Fruit fly (Drosophila melanogaster) whole organism: Measurements from ENCODE around the gene amos.

ENCODE experiments used
- CG8478 ChIP-seq: fragments of >200 bp; optimal IDR thresholded peaks from 2 replicates; lab custom pipeline; 2018; ENCODE audit warnings: inconsistent platforms
- Dll ChIP-seq: fragments of >200 bp; optimal IDR thresholded peaks from 2 replicates; lab custom pipeline; 2017
- EcR ChIP-seq, 2 experiments: fragments of >200 bp; optimal IDR thresholded peaks; 2 replicates each; lab custom pipeline; 2017; ENCODE audit warnings: missing biosample characterization in 2 of 2, missing genetic modification characterization in 2 of 2, missing genetic modification reagents in 2 of 2
- pan ChIP-seq: fragments of >200 bp; optimal IDR thresholded peaks from 2 replicates; lab custom pipeline; 2017
- psq ChIP-seq: fragments of >200 bp; optimal IDR thresholded peaks from 2 replicates; lab custom pipeline; 2017
- usp ChIP-seq: fragments of >200 bp; optimal IDR thresholded peaks from 2 replicates; lab custom pipeline; 2017; ENCODE audit warnings: missing biosample characterization, missing genetic modification characterization, mixed read lengths

- TF ChIP-seq pan (lab: Kevin White, UChicago) = no peak
- no peak for TF ChIP-seq usp (GFP tag; lab: Kevin White, UChicago)
- TF ChIP-seq EcR (GFP tag; optimal IDR thresholded peaks at IDR 0.05; lab: Kevin White, UChicago) = no peak
- no peak for TF ChIP-seq psq (lab: Kevin White, UChicago)
- TF ChIP-seq CG8478 (lab: Kevin White, UChicago) = no peak
- no peak for TF ChIP-seq Dll (lab: Kevin White, UChicago)
These were observed 8.3 kb upstream of the amos start, which contains the start of gene CG10413 for dm6 chr2L:18604986-18605385.
